Worm (Caenorhabditis elegans): ENCODE results near the gene C18B2.2.

Gene C18B2.2

ce11 chrX:3634782-3635181 is 11.5 kb downstream of the C18B2.2 start:
- TF ChIP-seq lin-29 (GFP tag; IDR thresholded peaks at IDR 0.05) (no peak), D1046.2 (GFP tag; IDR thresholded peaks at IDR 0.05) (no peak), mes-2 (tag; optimal IDR thresholded peaks at IDR 0.05; ENCODE audit: poor library complexity, severe bottlenecking) (no peak), tra-1 (GFP tag; IDR thresholded peaks at IDR 0.05) (no peak), Y75B8A.6 (GFP tag; IDR thresholded peaks at IDR 0.05) (no peak), snpc-1.2 (GFP tag; IDR thresholded peaks at IDR 0.05) (no peak), duxl-1 (tag; optimal IDR thresholded peaks at IDR 0.05; ENCODE audit: poor library complexity) (no peak), lsy-2 (tag; optimal IDR thresholded peaks at IDR 0.05) (no peak), tag-97 (GFP tag; IDR thresholded peaks at IDR 0.05) (no peak), hlh-30 (tag; optimal IDR thresholded peaks at IDR 0.05; ENCODE audit: insufficient read depth) (no peak), ceh-20 (GFP tag; IDR thresholded peaks at IDR 0.05) (no peak), nhr-237 (tag; optimal IDR thresholded peaks at IDR 0.05) (no peak), nhr-77 (tag; optimal IDR thresholded peaks at IDR 0.05) (no peak), gei-8 (GFP tag; optimal IDR thresholded peaks at IDR 0.05) (no peak), unc-62 (GFP tag; optimal IDR thresholded peaks at IDR 0.05 in 1 of 2) (no peak), unc-62 (tag; optimal IDR thresholded peaks at IDR 0.05) (no peak), hif-1 (tag; optimal IDR thresholded peaks at IDR 0.05) (no peak), hlh-11 (tag; optimal IDR thresholded peaks at IDR 0.05) (no peak), spr-3 (GFP tag; optimal IDR thresholded peaks at IDR 0.05) (no peak), ceh-44 (GFP tag; IDR thresholded peaks at IDR 0.05) (no peak), mdt-29 (GFP tag; IDR thresholded peaks at IDR 0.05) (no peak)

- no peak for TF ChIP-seq aly-2 (tag; optimal IDR thresholded peaks at IDR 0.05)
- no peak for TF ChIP-seq arid-1 (GFP tag; conservative IDR thresholded peaks at IDR 0.05)
- no peak for TF ChIP-seq madf-5 (GFP tag; IDR thresholded peaks at IDR 0.05)
- no peak for TF ChIP-seq lin-29 (GFP tag; IDR thresholded peaks at IDR 0.05)
- no peak for TF ChIP-seq dmd-6 (GFP tag; IDR thresholded peaks at IDR 0.05)
- no peak for TF ChIP-seq F44E2.7 (GFP tag; IDR thresholded peaks at IDR 0.05)
- TF ChIP-seq ceh-28 (tag; optimal IDR thresholded peaks at IDR 0.05) = no peak
- TF ChIP-seq unc-62 (GFP tag; optimal IDR thresholded peaks at IDR 0.05 in 1 of 2) = peak in 1 of 2 experiments; percentile 11
- no peak for TF ChIP-seq unc-62 (tag; optimal IDR thresholded peaks at IDR 0.05)
- TF ChIP-seq lim-7 (GFP tag; IDR thresholded peaks at IDR 0.05) = no peak
Observed at ce11 chrX:3644796-3645195, 21.5 kb downstream of the C18B2.2 start, which contains the start of gene tmem-24. TSS of gene tmem-24 (minus strand) at chrX:3644896.

ce11 chrX:3645924-3646323 is 22.7 kb downstream of the C18B2.2 start:
- TF ChIP-seq lin-13 (GFP tag; optimal IDR thresholded peaks at IDR 0.05) (no peak), dmd-9 (GFP tag; IDR thresholded peaks at IDR 0.05) (no peak), daf-16 (GFP tag; optimal IDR thresholded peaks at IDR 0.05) (peak in 1 of 2 experiments; percentile 69), daf-16 (tag; optimal IDR thresholded peaks at IDR 0.05) (no peak), tra-1 (GFP tag; IDR thresholded peaks at IDR 0.05) (no peak), hlh-11 (tag; optimal IDR thresholded peaks at IDR 0.05) (peak; percentile 19), daf-12 (tag; optimal IDR thresholded peaks at IDR 0.05) (no peak), lsy-2 (tag; optimal IDR thresholded peaks at IDR 0.05) (no peak)

- TF ChIP-seq T26A8.4 (GFP tag; IDR thresholded peaks at IDR 0.05) (peak; percentile 43; the same call in 1 of the 2 replicates), madf-5 (GFP tag; IDR thresholded peaks at IDR 0.05) (no peak), unc-39 (tag; optimal IDR thresholded peaks at IDR 0.05) (no peak), daf-8 (GFP tag; IDR thresholded peaks at IDR 0.05) (no peak), sdz-12 (GFP tag; optimal IDR thresholded peaks at IDR 0.05) (no peak), zip-2 (tag; optimal IDR thresholded peaks at IDR 0.05) (no peak), hmg-1.1 (GFP tag; IDR thresholded peaks at IDR 0.05) (peak; percentile 68), F10B5.3 (tag; optimal IDR thresholded peaks at IDR 0.05) (no peak), daf-12 (tag; optimal IDR thresholded peaks at IDR 0.05) (no peak), zfp-3 (GFP tag; conservative IDR thresholded peaks at IDR 0.05) (no peak), lin-38 (GFP tag; IDR thresholded peaks at IDR 0.05) (no peak), pha-4 (GFP tag; IDR thresholded peaks at IDR 0.05) (no peak), pha-4 (tag; optimal IDR thresholded peaks at IDR 0.05) (no peak), dmd-8 (GFP tag; IDR thresholded peaks at IDR 0.05) (no peak), ZK337.2 (GFP tag; IDR thresholded peaks at IDR 0.05) (no peak), attf-4 (tag; optimal IDR thresholded peaks at IDR 0.05) (no peak)
Observed at ce11 chrX:3650100-3650809, 27.0 kb downstream of the C18B2.2 start, which contains the start of the genes sax-1 and R11G1.2. TSS of gene sax-1 (minus strand) at chrX:3650150. TSS of gene R11G1.2 (plus strand) at chrX:3650614.

All from whole organism, L4 larva.